Worm (Caenorhabditis elegans): ENCODE data around the gene Y75B7AR.1.

DNA sequence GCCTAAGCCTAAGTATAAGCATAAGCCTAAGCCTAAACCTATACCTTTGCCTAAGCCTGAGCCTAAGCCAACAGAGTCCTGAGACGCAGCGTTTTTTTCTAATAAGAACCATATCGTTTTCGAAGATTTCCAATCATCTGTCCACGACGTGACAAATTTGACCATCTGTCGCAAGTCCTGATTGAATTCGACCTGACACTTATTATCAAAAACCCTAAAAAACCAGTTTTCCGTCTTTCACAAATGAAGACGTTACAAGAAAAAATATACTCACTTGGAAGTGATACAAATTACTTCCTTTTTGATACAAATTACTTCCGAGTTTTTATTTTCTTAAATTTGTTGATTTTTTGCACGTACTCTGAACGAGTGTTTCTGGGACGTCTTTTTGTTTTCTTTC, 45.4 kb upstream of the Y75B7AR.1 start:
- no peak for TF ChIP-seq ets-7 (tag; optimal IDR thresholded peaks at IDR 0.05)
- no peak for TF ChIP-seq ama-1 (optimal IDR thresholded peaks at IDR 0.05)
- no peak for TF ChIP-seq scrt-1 (GFP tag; IDR thresholded peaks at IDR 0.05)
- TF ChIP-seq hmg-4 (GFP tag; optimal IDR thresholded peaks at IDR 0.05): no peak
- TF ChIP-seq flt-1 (GFP tag; IDR thresholded peaks at IDR 0.05): no peak
- no peak for TF ChIP-seq tbx-37 (GFP tag; conservative IDR thresholded peaks at IDR 0.05)
